Worm (Caenorhabditis elegans) whole organism, L4 larva: ENCODE measurements around the gene lgc-36.
A peak's percentile ranks its signal among the peaks of the same experiment; 100 is the strongest.

Experiments used
- D1046.2 ChIP-seq: fragments of 200-800 bp; sonication (Bioruptor generic); IDR thresholded peaks from 2 replicates; pipeline ENCODE4 v1.3.6; 2022; ENCODE audit warnings: missing genetic modification characterization, missing compliant biosample characterization
- F49E8.2 ChIP-seq: sonication (generic microtip); optimal IDR thresholded peaks from 2 replicates; lab custom pipeline; 2016; ENCODE audit warnings: missing compliant biosample characterization, mild to moderate bottlenecking, missing genetic modification characterization, borderline replicate concordance
- R02D3.7 ChIP-seq: fragments of 150-350 bp; sonication (generic microtip); optimal IDR thresholded peaks from 3 replicates; lab custom pipeline; 2014; ENCODE audit warnings: missing biosample characterization, missing genetic modification characterization
- Y48G9A.11 ChIP-seq: fragments of 200-800 bp; sonication (Bioruptor generic); IDR thresholded peaks from 2 replicates; pipeline ENCODE4 v1.3.6; 2022; ENCODE audit warnings: missing genetic modification reagents, missing genetic modification characterization, missing compliant biosample characterization
- Y75B8A.6 ChIP-seq: fragments of 200-800 bp; sonication (Bioruptor generic); IDR thresholded peaks from 2 replicates; pipeline ENCODE4 v1.3.6; 2022; ENCODE audit warnings: missing genetic modification reagents, missing genetic modification characterization, missing compliant biosample characterization
- ZK337.2 ChIP-seq: fragments of 200-800 bp; sonication (Bioruptor generic); IDR thresholded peaks from 2 replicates; pipeline ENCODE4 v1.3.6; 2022; ENCODE audit warnings: missing genetic modification reagents, missing genetic modification characterization, missing compliant biosample characterization
- aly-2 ChIP-seq: sonication (generic microtip); optimal IDR thresholded peaks from 2 replicates; lab custom pipeline; 2018; ENCODE audit warnings: missing biosample characterization, missing genetic modification characterization
- arid-1 ChIP-seq: fragments of 200-800 bp; sonication (Bioruptor generic); conservative IDR thresholded peaks from 2 replicates; pipeline ENCODE4 v1.3.6; 2022; ENCODE audit warnings: missing genetic modification reagents, missing genetic modification characterization, missing compliant biosample characterization
- cey-2 ChIP-seq: sonication (generic microtip); optimal IDR thresholded peaks from 3 replicates; lab custom pipeline; 2017; ENCODE audit warnings: missing genetic modification characterization, mild to moderate bottlenecking, missing compliant biosample characterization, antibody characterized with exemption, borderline replicate concordance; ENCODE audit not compliant: insufficient read depth
- ctbp-1 ChIP-seq: fragments of 200-800 bp; sonication (Bioruptor generic); IDR thresholded peaks from 2 replicates; pipeline ENCODE4 v1.3.6; 2022; ENCODE audit warnings: missing genetic modification reagents, missing genetic modification characterization, missing compliant biosample characterization
- daf-19 ChIP-seq: fragments of 200-800 bp; sonication (Bioruptor generic); conservative IDR thresholded peaks from 2 replicates; pipeline ENCODE4 v1.3.6; 2022; ENCODE audit warnings: missing genetic modification characterization, missing compliant biosample characterization
- dmd-9 ChIP-seq: fragments of 200-800 bp; sonication (Bioruptor generic); IDR thresholded peaks from 2 replicates; pipeline ENCODE4 v1.3.6; 2022; ENCODE audit warnings: missing genetic modification reagents, missing genetic modification characterization, missing compliant biosample characterization
- dpl-1 ChIP-seq: fragments of 150-350 bp; optimal IDR thresholded peaks from 2 replicates; lab custom pipeline; 2014; ENCODE audit warnings: missing biosample characterization, missing genetic modification reagents, missing genetic modification characterization
- dve-1 ChIP-seq: sonication (generic microtip); optimal IDR thresholded peaks from 2 replicates; lab custom pipeline; 2017; ENCODE audit warnings: antibody characterized with exemption, mild to moderate bottlenecking, missing genetic modification characterization, missing compliant biosample characterization; ENCODE audit not compliant: insufficient read depth
- egl-43 ChIP-seq: fragments of 200-800 bp; sonication (Bioruptor generic); IDR thresholded peaks from 2 replicates; pipeline ENCODE4 v1.3.6; 2022; ENCODE audit warnings: missing genetic modification reagents, missing genetic modification characterization, missing compliant biosample characterization
- hif-1 ChIP-seq, 2 experiments: sonication (generic microtip); optimal IDR thresholded peaks; 2 replicates each; lab custom pipeline; 2016 to 2017; ENCODE audit warnings: missing compliant biosample characterization in 2 of 2, missing genetic modification characterization in 2 of 2, missing genetic modification reagents in 2 of 2, missing genotype in 2 of 2, mild to moderate bottlenecking in 1 of 2
- hlh-11 ChIP-seq: fragments of 200-800 bp; sonication (Bioruptor generic); optimal IDR thresholded peaks from 2 replicates; lab custom pipeline; 2018; ENCODE audit warnings: mild to moderate bottlenecking, missing genetic modification characterization, missing compliant biosample characterization
- hlh-30 ChIP-seq: sonication (generic microtip); optimal IDR thresholded peaks from 2 replicates; lab custom pipeline; 2017; ENCODE audit warnings: antibody characterized with exemption, mild to moderate bottlenecking, missing genetic modification characterization, missing compliant biosample characterization; ENCODE audit not compliant: insufficient read depth
- hmg-1.1 ChIP-seq: fragments of 200-800 bp; sonication (Bioruptor generic); IDR thresholded peaks from 2 replicates; pipeline ENCODE4 v1.3.6; 2022; ENCODE audit warnings: missing genetic modification reagents, missing genetic modification characterization, missing compliant biosample characterization
- jun-1 ChIP-seq: fragments of 150-350 bp; optimal IDR thresholded peaks from 2 replicates; lab custom pipeline; 2014; ENCODE audit warnings: missing biosample characterization, missing genetic modification reagents, missing genetic modification characterization
- lin-1 ChIP-seq: fragments of 200-800 bp; sonication (Bioruptor generic); IDR thresholded peaks from 2 replicates; pipeline ENCODE4 v1.3.6; 2022; ENCODE audit warnings: missing genetic modification reagents, missing genetic modification characterization, missing compliant biosample characterization
- lin-13 ChIP-seq: fragments of 150-350 bp; optimal IDR thresholded peaks from 2 replicates; lab custom pipeline; 2014; ENCODE audit warnings: missing biosample characterization, missing genetic modification reagents, missing genetic modification characterization
- lin-38 ChIP-seq: fragments of 200-800 bp; sonication (Bioruptor generic); IDR thresholded peaks from 2 replicates; pipeline ENCODE4 v1.3.6; 2022; ENCODE audit warnings: missing genetic modification reagents, missing genetic modification characterization, missing compliant biosample characterization
- lsy-2 ChIP-seq, 2 experiments: fragments of 150-350 bp in 1 of 2; sonication (generic microtip) in 1 of 2; optimal IDR thresholded peaks; 2 replicates each; lab custom pipeline; 2014 to 2017; ENCODE audit warnings: missing biosample characterization in 2 of 2, missing genetic modification characterization in 2 of 2
- mdt-29 ChIP-seq: fragments of 200-800 bp; sonication (Bioruptor generic); IDR thresholded peaks from 2 replicates; pipeline ENCODE4 v1.3.6; 2022; ENCODE audit warnings: missing genetic modification reagents, missing genetic modification characterization, missing compliant biosample characterization
- mep-1 ChIP-seq: fragments of 150-350 bp; sonication (generic microtip); optimal IDR thresholded peaks from 3 replicates; lab custom pipeline; 2014; ENCODE audit warnings: missing biosample characterization, missing genetic modification characterization
- mes-2 ChIP-seq: sonication (generic microtip); optimal IDR thresholded peaks from 2 replicates; lab custom pipeline; 2016; ENCODE audit warnings: missing genotype, mild to moderate bottlenecking, missing genetic modification characterization, missing compliant biosample characterization; ENCODE audit not compliant: poor library complexity, severe bottlenecking
- mxl-3 ChIP-seq: fragments of 200-800 bp; sonication (Bioruptor generic); optimal IDR thresholded peaks from 2 replicates; lab custom pipeline; 2018; ENCODE audit warnings: mild to moderate bottlenecking, missing genetic modification characterization, missing compliant biosample characterization
- nhr-10 ChIP-seq: fragments of 150-350 bp; optimal IDR thresholded peaks from 2 replicates; lab custom pipeline; 2014; ENCODE audit warnings: missing biosample characterization, missing genetic modification characterization
- nhr-102 ChIP-seq: sonication (generic microtip); optimal IDR thresholded peaks from 2 replicates; lab custom pipeline; 2016; ENCODE audit warnings: mild to moderate bottlenecking, missing genetic modification characterization, moderate library complexity, missing compliant biosample characterization
- nhr-25 ChIP-seq: sonication (generic microtip); optimal IDR thresholded peaks from 2 replicates; lab custom pipeline; 2017; ENCODE audit warnings: missing genetic modification characterization, mild to moderate bottlenecking, missing compliant biosample characterization, antibody characterized with exemption, moderate library complexity, borderline replicate concordance; ENCODE audit not compliant: insufficient read depth
- nhr-28 ChIP-seq: fragments of 150-350 bp; optimal IDR thresholded peaks from 2 replicates; lab custom pipeline; 2014; ENCODE audit warnings: missing biosample characterization, missing genetic modification characterization
- nhr-48 ChIP-seq: sonication (generic microtip); optimal IDR thresholded peaks from 2 replicates; lab custom pipeline; 2016; ENCODE audit warnings: mild to moderate bottlenecking, missing genetic modification characterization, missing compliant biosample characterization
- nhr-6 ChIP-seq: fragments of 150-350 bp; optimal IDR thresholded peaks from 2 replicates; lab custom pipeline; 2014; ENCODE audit warnings: missing biosample characterization, missing genetic modification characterization
- nhr-77 ChIP-seq: fragments of 150-350 bp; optimal IDR thresholded peaks from 2 replicates; lab custom pipeline; 2014; ENCODE audit warnings: missing biosample characterization, missing genetic modification characterization
- pha-4 ChIP-seq, 2 experiments: fragments of 150-350 bp in 1 of 2; fragments of 200-800 bp in 1 of 2; sonication (Bioruptor generic) in 1 of 2; IDR thresholded peaks in 1 of 2; optimal IDR thresholded peaks in 1 of 2; 2 replicates each; pipeline versions ENCODE4 v1.3.6 to Lab custom; 2014 to 2022; ENCODE audit warnings: missing genetic modification characterization in 2 of 2, missing genetic modification reagents in 2 of 2, missing biosample characterization in 1 of 2, missing compliant biosample characterization in 1 of 2
- php-3 ChIP-seq: fragments of 200-800 bp; sonication (Bioruptor generic); IDR thresholded peaks from 2 replicates; pipeline ENCODE4 v1.3.6; 2022; ENCODE audit warnings: missing genetic modification reagents, missing genetic modification characterization, missing compliant biosample characterization
- rbr-2 ChIP-seq: sonication (generic microtip); optimal IDR thresholded peaks from 2 replicates; lab custom pipeline; 2016; ENCODE audit warnings: missing genotype, missing genetic modification characterization, missing compliant biosample characterization
- spr-1 ChIP-seq: sonication (generic microtip); optimal IDR thresholded peaks from 2 replicates; lab custom pipeline; 2016; ENCODE audit warnings: mild to moderate bottlenecking, missing genetic modification characterization, missing compliant biosample characterization
- spr-3 ChIP-seq: fragments of 200-800 bp; sonication (Bioruptor generic); optimal IDR thresholded peaks from 2 replicates; lab custom pipeline; 2018; ENCODE audit warnings: mild to moderate bottlenecking, missing genetic modification characterization, missing compliant biosample characterization
- unc-130 ChIP-seq: sonication (generic microtip); optimal IDR thresholded peaks from 2 replicates; lab custom pipeline; 2016; ENCODE audit warnings: missing genetic modification reagents, missing genetic modification characterization, missing compliant biosample characterization
- vab-7 ChIP-seq: fragments of 200-800 bp; sonication (Bioruptor generic); IDR thresholded peaks from 2 replicates; pipeline ENCODE4 v1.3.6; 2022; ENCODE audit warnings: missing genetic modification reagents, missing genetic modification characterization, missing compliant biosample characterization

lgc-36 gene

DNA sequence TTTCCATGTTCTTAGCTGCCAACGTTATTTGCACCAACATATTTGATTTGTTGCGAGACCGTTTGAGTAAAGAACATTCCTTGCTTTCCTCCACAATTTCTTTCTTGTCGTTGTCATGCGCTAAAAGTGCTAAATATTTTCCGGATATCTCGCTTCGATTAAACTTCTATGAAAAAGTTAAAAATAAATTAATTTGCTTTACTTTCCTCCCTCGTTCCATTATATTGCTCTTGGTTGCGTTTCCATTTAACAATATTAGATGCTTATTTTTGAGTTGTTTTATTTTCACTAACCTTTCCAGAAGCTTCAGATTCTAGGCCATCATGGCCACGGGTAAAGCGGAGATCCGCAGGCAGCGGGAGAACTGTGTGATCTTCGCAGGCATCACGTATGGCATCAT, 17.2 kb downstream of the lgc-36 start, which contains the start of gene pgap-1:
TSS of gene pgap-1 (plus strand) at position 301 of the 400 bp plus-strand sequence.
- TF ChIP-seq D1046.2 (GFP tag; lab: Robert Waterston, UW) (no peak), spr-3 (GFP tag; lab: Kevin White, UChicago) (no peak), pha-4 (GFP tag; IDR thresholded peaks at IDR 0.05; lab: Robert Waterston, UW) (no peak), pha-4 (tag; optimal IDR thresholded peaks at IDR 0.05; lab: Kevin White, UChicago) (no peak), hif-1 (tag; optimal IDR thresholded peaks at IDR 0.05; lab: Kevin White, UChicago) (no peak), lin-13 (no peak), Y75B8A.6 (GFP tag; lab: Robert Waterston, UW) (no peak), ZK337.2 (GFP tag; lab: Robert Waterston, UW) (no peak), nhr-102 (tag; lab: Kevin White, UChicago) (no peak), vab-7 (GFP tag; lab: Robert Waterston, UW) (no peak), nhr-48 (tag; lab: Kevin White, UChicago) (no peak), daf-19 (no peak)
- TF ChIP-seq, all 104 proteins: peak for 0

DNA sequence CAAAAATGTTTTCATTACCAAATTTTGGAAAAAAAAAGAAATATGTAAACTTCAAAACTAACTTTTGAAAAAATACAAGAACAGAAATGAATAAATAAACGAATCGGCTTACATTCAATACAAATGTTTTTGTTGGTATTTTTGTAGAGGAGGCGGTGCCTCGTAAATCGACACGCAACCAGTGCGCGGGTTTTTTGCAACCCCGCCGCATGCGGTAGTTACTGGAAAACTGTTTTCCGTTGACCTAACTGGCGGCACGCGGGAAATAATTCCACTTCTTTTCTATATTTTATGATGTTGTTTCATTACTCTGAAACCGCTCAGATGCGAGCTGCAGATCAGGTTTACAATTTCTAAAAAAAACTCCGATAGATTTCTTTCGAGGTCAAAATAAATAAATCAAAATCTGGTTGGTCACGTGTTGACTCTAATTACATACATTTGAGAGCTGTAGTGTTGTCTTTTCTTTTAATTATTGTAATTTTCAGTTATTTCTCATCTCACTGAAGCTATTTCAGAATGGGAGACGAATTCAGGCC, 19.5 kb downstream of the lgc-36 start, which contains the start of the genes dvc-1 and ima-1:
TSS of gene dvc-1 (minus strand) at position 145 of the 539 bp plus-strand sequence.
TSS of gene ima-1 (plus strand) at position 489 of the 539 bp plus-strand sequence.
- TF ChIP-seq php-3 (GFP tag; lab: Robert Waterston, UW), result 0 out of 2 replicates have a peak, but pooled peaks have one; percentile 30
- TF ChIP-seq mep-1, result peak; percentile 59
- peak; percentile 91 for TF ChIP-seq mes-2 (tag; lab: Kevin White, UChicago)
- TF ChIP-seq aly-2 (tag; lab: Kevin White, UChicago), result no peak
- peak; percentile 65 for TF ChIP-seq egl-43 (GFP tag; lab: Robert Waterston, UW)
- peak; percentile 96 for TF ChIP-seq R02D3.7 (tag; lab: Kevin White, UChicago)
- peak; percentile 31; the same call in 1 of the 2 replicates for TF ChIP-seq mdt-29 (GFP tag; lab: Robert Waterston, UW)
- TF ChIP-seq lin-1 (GFP tag; lab: Robert Waterston, UW), result no peak
- no peak for TF ChIP-seq lsy-2 (tag; optimal IDR thresholded peaks at IDR 0.05; lab: Kevin White, UChicago)
- TF ChIP-seq arid-1 (GFP tag; lab: Robert Waterston, UW), result 0 out of 2 replicates have a peak, but pooled peaks have one; percentile 44
- peak; percentile 17 for TF ChIP-seq rbr-2 (tag; lab: Kevin White, UChicago)
- TF ChIP-seq nhr-25 (tag; lab: Kevin White, UChicago), result no peak
- TF ChIP-seq hmg-1.1 (GFP tag; lab: Robert Waterston, UW), result peak; percentile 49; the same call in 1 of the 2 replicates
- peak; percentile 75 for TF ChIP-seq hlh-30
- TF ChIP-seq nhr-77, result peak; percentile 58
- TF ChIP-seq dmd-9, result 0 out of 2 replicates have a peak, but pooled peaks have one; percentile 36
- TF ChIP-seq jun-1 (tag; lab: Kevin White, UChicago), result no peak
- TF ChIP-seq F49E8.2 (tag; lab: Kevin White, UChicago), result peak; percentile 31
- peak; percentile 96 for TF ChIP-seq unc-130
- TF ChIP-seq hlh-11 (tag; lab: Kevin White, UChicago), result peak; percentile 58
- no peak for TF ChIP-seq spr-1 (tag; lab: Kevin White, UChicago)
- TF ChIP-seq lin-13, result peak; percentile 63
- TF ChIP-seq vab-7 (GFP tag; lab: Robert Waterston, UW), result peak; percentile 45
- TF ChIP-seq cey-2 (tag; lab: Kevin White, UChicago), result no peak
- no peak for TF ChIP-seq nhr-10 (tag; lab: Kevin White, UChicago)
- TF ChIP-seq lin-38 (GFP tag; lab: Robert Waterston, UW), result peak; percentile 82
- peak; percentile 57 for TF ChIP-seq dpl-1
- peak; percentile 26 for TF ChIP-seq nhr-28 (tag; lab: Kevin White, UChicago)
- peak; percentile 50 for TF ChIP-seq nhr-6 (tag; lab: Kevin White, UChicago)
- TF ChIP-seq Y48G9A.11 (GFP tag; lab: Robert Waterston, UW), result 0 out of 2 replicates have a peak, but pooled peaks have one; percentile 27
- TF ChIP-seq mxl-3, result peak; percentile 11
- TF ChIP-seq pha-4 (GFP tag; IDR thresholded peaks at IDR 0.05; lab: Robert Waterston, UW), result peak; percentile 43; the same call in 1 of the 2 replicates
- no peak for TF ChIP-seq pha-4 (tag; optimal IDR thresholded peaks at IDR 0.05; lab: Kevin White, UChicago)
- TF ChIP-seq dve-1 (tag; lab: Kevin White, UChicago), result peak; percentile 43
- 0 out of 2 replicates have a peak, but pooled peaks have one; percentile 8 for TF ChIP-seq ctbp-1 (GFP tag; lab: Robert Waterston, UW)
